Worm (Caenorhabditis elegans) whole organism, mixed stage, embryonic: ENCODE measurements around the gene W05B10.4.

Experiments
- cnd-1 ChIP-seq: fragments of 200-800 bp; sonication (Bioruptor generic); optimal IDR thresholded peaks from 2 replicates; lab custom pipeline; 2018; ENCODE audit warnings: mild to moderate bottlenecking, missing genetic modification characterization, missing compliant biosample characterization
- elt-3 ChIP-seq: fragments of 150-350 bp; optimal IDR thresholded peaks from 2 replicates; lab custom pipeline; 2014; ENCODE audit warnings: missing biosample characterization, missing genetic modification characterization
- lin-13 ChIP-seq: fragments of 150-350 bp; optimal IDR thresholded peaks from 2 replicates; lab custom pipeline; 2014; ENCODE audit warnings: missing biosample characterization, missing genetic modification characterization
- lsy-2 ChIP-seq: fragments of 150-350 bp; optimal IDR thresholded peaks from 2 replicates; lab custom pipeline; 2014; ENCODE audit warnings: missing biosample characterization, missing genetic modification characterization
- nhr-76 ChIP-seq: sonication (generic microtip); optimal IDR thresholded peaks from 2 replicates; lab custom pipeline; 2017; ENCODE audit warnings: missing biosample characterization, missing genetic modification characterization
- snpc-4 ChIP-seq: fragments of 150-350 bp; optimal IDR thresholded peaks from 2 replicates; lab custom pipeline; 2014; ENCODE audit warnings: missing biosample characterization, missing genetic modification characterization
- unc-62 ChIP-seq: fragments of 150-350 bp; optimal IDR thresholded peaks from 2 replicates; lab custom pipeline; 2014; ENCODE audit warnings: missing biosample characterization, missing genetic modification reagents, missing genetic modification characterization

DNA sequence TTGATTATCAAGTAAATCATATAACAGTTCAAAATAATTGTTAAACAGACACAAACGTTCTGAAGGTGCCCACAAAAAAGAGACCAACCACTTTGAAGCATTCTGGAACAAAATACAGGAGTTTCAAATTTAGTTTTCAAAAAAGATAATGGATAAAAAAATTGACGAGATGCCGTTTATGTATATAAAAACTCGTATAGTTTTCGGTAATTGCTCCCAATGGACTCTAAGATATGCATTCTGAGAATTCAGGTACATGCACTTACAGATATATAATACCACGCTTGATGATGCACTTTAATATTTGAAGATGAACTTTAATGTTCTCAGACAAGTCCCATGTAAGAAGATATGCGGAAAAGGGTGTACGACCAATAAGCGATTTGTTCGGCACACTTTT, 50.6 kb downstream of the W05B10.4 start, which contains the start of gene str-181:
- TF ChIP-seq lin-13 (no peak), unc-62 (GFP tag; lab: Kevin White, UChicago) (no peak), cnd-1 (tag; lab: Kevin White, UChicago) (no peak), nhr-76 (tag; lab: Kevin White, UChicago) (no peak), lsy-2 (tag; lab: Kevin White, UChicago) (no peak), elt-3 (no peak), snpc-4 (no peak)
